Worm (Caenorhabditis elegans): ENCODE measurements around the gene sre-8.

DNA sequence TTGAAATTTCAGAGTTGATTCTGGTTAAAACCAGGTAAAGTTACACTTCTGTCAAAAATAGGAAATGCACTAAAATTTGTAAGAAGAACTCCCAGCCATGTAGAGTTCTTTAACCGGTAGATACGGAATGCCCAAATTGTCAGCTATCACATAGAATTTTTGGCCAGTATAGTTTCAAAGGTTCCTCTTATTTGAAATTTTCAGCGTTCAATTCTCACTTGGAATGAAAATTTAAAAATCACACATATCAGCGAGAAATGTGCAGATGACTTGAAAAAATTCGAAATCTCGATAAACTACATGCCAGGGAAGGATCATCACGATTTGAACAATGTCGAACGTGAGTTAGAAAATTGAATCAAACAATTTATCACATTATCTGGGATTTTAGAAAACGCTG, 39.6 kb downstream of the sre-8 start, which contains the start of gene F14D7.3:
- TF ChIP-seq him-1 (tag; optimal IDR thresholded peaks at IDR 0.05) (no peak), dao-5 (tag; optimal IDR thresholded peaks at IDR 0.05) (no peak), W03F9.2 (tag; optimal IDR thresholded peaks at IDR 0.05) (no peak)

Measured in whole organism, L4/young adult.